Worm (Caenorhabditis elegans) whole organism, L1 larva: Measurements from ENCODE around the gene sea-2.
A peak's percentile ranks its signal among the peaks of the same experiment; 100 is the strongest.

Source experiments
- F16B12.6 ChIP-seq: fragments of 150-350 bp; optimal IDR thresholded peaks from 2 replicates; lab custom pipeline; 2014; ENCODE audit warnings: missing biosample characterization, missing genetic modification characterization
- Y116A8C.19 ChIP-seq: sonication (generic microtip); optimal IDR thresholded peaks from 2 replicates; lab custom pipeline; 2016; ENCODE audit warnings: missing compliant biosample characterization, missing genetic modification characterization, borderline replicate concordance
- blmp-1 ChIP-seq: fragments of 150-350 bp; optimal IDR thresholded peaks from 2 replicates; lab custom pipeline; 2014; ENCODE audit warnings: missing biosample characterization, missing genetic modification characterization
- ceh-63 ChIP-seq: fragments of 200-800 bp; sonication (Bioruptor generic); optimal IDR thresholded peaks from 2 replicates; lab custom pipeline; 2018; ENCODE audit warnings: mild to moderate bottlenecking, missing genetic modification characterization, missing compliant biosample characterization
- ceh-88 ChIP-seq: fragments of 200-800 bp; sonication (Bioruptor generic); IDR thresholded peaks from 2 replicates; pipeline ENCODE4 v1.3.6; 2022; ENCODE audit warnings: missing genetic modification characterization, missing compliant biosample characterization
- ces-1 ChIP-seq: fragments of 150-350 bp; optimal IDR thresholded peaks from 2 replicates; lab custom pipeline; 2014; ENCODE audit warnings: missing biosample characterization, missing genetic modification reagents, missing genetic modification characterization
- dsc-1 ChIP-seq: sonication (generic microtip); optimal IDR thresholded peaks from 2 replicates; lab custom pipeline; 2016; ENCODE audit warnings: mild to moderate bottlenecking, missing genetic modification characterization, missing compliant biosample characterization
- efl-1 ChIP-seq, 4 experiments: fragments of 150-350 bp; optimal IDR thresholded peaks in 3 of 4; peaks in 1 of 4; 1 replicate in 1 of 4; 2 replicates in 3 of 4; lab custom pipeline; 2014; ENCODE audit warnings: missing biosample characterization in 2 of 4, missing genetic modification characterization in 2 of 4, missing genetic modification reagents in 2 of 4
- elt-2 ChIP-seq: sonication (generic microtip); optimal IDR thresholded peaks from 2 replicates; lab custom pipeline; 2016; ENCODE audit warnings: missing genetic modification characterization, mild to moderate bottlenecking, inconsistent platforms, missing compliant biosample characterization, missing genetic modification reagents
- elt-3 ChIP-seq, 6 experiments: fragments of 150-350 bp in 1 of 6; sonication (generic microtip); optimal IDR thresholded peaks; 2 replicates each; lab custom pipeline; 2017 to 2018; ENCODE audit warnings: missing biosample characterization in 6 of 6, missing genetic modification characterization in 6 of 6, inconsistent platforms in 1 of 6
- fos-1 ChIP-seq: fragments of 150-350 bp; optimal IDR thresholded peaks from 2 replicates; lab custom pipeline; 2014; ENCODE audit warnings: missing biosample characterization, missing genetic modification characterization
- grh-1 ChIP-seq: fragments of 200-800 bp; sonication (Bioruptor generic); IDR thresholded peaks from 2 replicates; pipeline ENCODE4 v1.3.6; 2022; ENCODE audit warnings: missing genetic modification reagents, missing genetic modification characterization, missing compliant biosample characterization
- jun-1 ChIP-seq: fragments of 150-350 bp; optimal IDR thresholded peaks from 2 replicates; lab custom pipeline; 2014; ENCODE audit warnings: missing biosample characterization, missing genetic modification reagents, missing genetic modification characterization
- lin-14 ChIP-seq: fragments of 200-800 bp; sonication (Bioruptor generic); optimal IDR thresholded peaks from 2 replicates; lab custom pipeline; 2018; ENCODE audit warnings: mild to moderate bottlenecking, missing genetic modification characterization, moderate library complexity, missing compliant biosample characterization
- lin-35 ChIP-seq, 2 experiments: fragments of 150-350 bp; optimal IDR thresholded peaks; 2 replicates each; lab custom pipeline; 2014; ENCODE audit warnings: missing biosample characterization in 2 of 2, missing genetic modification characterization in 2 of 2, missing genetic modification reagents in 2 of 2
- lir-3 ChIP-seq: sonication (generic microtip); optimal IDR thresholded peaks from 2 replicates; lab custom pipeline; 2016; ENCODE audit warnings: mild to moderate bottlenecking, missing genetic modification characterization, moderate library complexity, missing compliant biosample characterization; ENCODE audit not compliant: poor library complexity
- lsy-2 ChIP-seq, 2 experiments: fragments of 150-350 bp; optimal IDR thresholded peaks; 2 replicates each; lab custom pipeline; 2014; ENCODE audit warnings: missing biosample characterization in 2 of 2, missing genetic modification characterization in 2 of 2
- mab-9 ChIP-seq: fragments of 200-800 bp; sonication (Bioruptor generic); IDR thresholded peaks from 2 replicates; pipeline ENCODE4 v1.3.6; 2022; ENCODE audit warnings: missing genetic modification reagents, missing genetic modification characterization, missing compliant biosample characterization
- nhr-77 ChIP-seq: fragments of 150-350 bp; optimal IDR thresholded peaks from 2 replicates; lab custom pipeline; 2014; ENCODE audit warnings: missing biosample characterization, missing genetic modification characterization
- nhr-84 ChIP-seq: sonication (generic microtip); optimal IDR thresholded peaks from 2 replicates; lab custom pipeline; 2017; ENCODE audit warnings: missing biosample characterization, missing genetic modification characterization
- nhr-85 ChIP-seq: sonication (generic microtip); peaks from one replicate; lab custom pipeline; 2016; ENCODE audit warnings: missing genetic modification characterization, inconsistent platforms, missing compliant biosample characterization
- pag-3 ChIP-seq: sonication (generic microtip); optimal IDR thresholded peaks from 2 replicates; lab custom pipeline; 2017; ENCODE audit warnings: missing genetic modification characterization, mild to moderate bottlenecking, missing compliant biosample characterization, antibody characterized with exemption, borderline replicate concordance; ENCODE audit not compliant: insufficient read depth
- pax-3 ChIP-seq: fragments of 200-800 bp; sonication (Bioruptor generic); optimal IDR thresholded peaks from 2 replicates; lab custom pipeline; 2018; ENCODE audit warnings: mild to moderate bottlenecking, missing genetic modification characterization, moderate library complexity, missing compliant biosample characterization
- rnt-1 ChIP-seq: sonication (generic microtip); optimal IDR thresholded peaks from 2 replicates; lab custom pipeline; 2016; ENCODE audit warnings: mild to moderate bottlenecking, missing genetic modification characterization, moderate library complexity, missing compliant biosample characterization
- skn-1 ChIP-seq: fragments of 150-350 bp; optimal IDR thresholded peaks from 2 replicates; lab custom pipeline; 2014; ENCODE audit warnings: missing biosample characterization, missing genetic modification characterization
- sptf-1 ChIP-seq: fragments of 150-350 bp; optimal IDR thresholded peaks from 2 replicates; lab custom pipeline; 2014; ENCODE audit warnings: missing biosample characterization, missing genetic modification characterization
- sup-37 ChIP-seq: fragments of 200-800 bp; sonication (Bioruptor generic); optimal IDR thresholded peaks from 2 replicates; lab custom pipeline; 2018; ENCODE audit warnings: mild to moderate bottlenecking, missing genetic modification characterization, missing compliant biosample characterization
- tbx-2 ChIP-seq: sonication (generic microtip); optimal IDR thresholded peaks from 2 replicates; lab custom pipeline; 2016; ENCODE audit warnings: missing genetic modification characterization, missing compliant biosample characterization
- tlp-1 ChIP-seq: fragments of 150-350 bp; optimal IDR thresholded peaks from 2 replicates; lab custom pipeline; 2014; ENCODE audit warnings: missing biosample characterization, missing genetic modification characterization
- unc-98 ChIP-seq: fragments of 200-800 bp; sonication (Bioruptor generic); IDR thresholded peaks from 2 replicates; pipeline ENCODE4 v1.3.6; 2022; ENCODE audit warnings: missing genetic modification characterization, missing compliant biosample characterization

sea-2 gene

DNA sequence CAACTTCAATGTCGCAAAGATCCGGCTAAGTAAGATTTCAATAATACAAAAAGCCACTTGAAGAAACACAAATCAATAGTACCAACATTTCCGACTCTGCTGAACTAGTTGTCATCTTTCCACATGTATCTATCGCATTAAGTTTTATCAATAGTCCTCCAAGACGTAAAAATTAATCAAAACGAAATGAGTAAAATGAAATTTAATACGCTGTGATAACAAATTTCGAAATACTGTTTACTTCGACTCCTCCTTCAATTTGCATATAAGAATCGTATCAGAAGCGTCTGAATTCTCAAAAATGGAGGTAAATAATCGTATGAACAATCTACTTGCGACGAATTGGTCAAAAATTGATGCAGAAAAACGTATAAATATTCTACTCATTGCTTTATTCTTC lies 40.5 kb downstream of the sea-2 start:
- no peak for TF ChIP-seq F16B12.6
- peak; percentile 87 for TF ChIP-seq elt-2 (tag; lab: Kevin White, UChicago)

DNA sequence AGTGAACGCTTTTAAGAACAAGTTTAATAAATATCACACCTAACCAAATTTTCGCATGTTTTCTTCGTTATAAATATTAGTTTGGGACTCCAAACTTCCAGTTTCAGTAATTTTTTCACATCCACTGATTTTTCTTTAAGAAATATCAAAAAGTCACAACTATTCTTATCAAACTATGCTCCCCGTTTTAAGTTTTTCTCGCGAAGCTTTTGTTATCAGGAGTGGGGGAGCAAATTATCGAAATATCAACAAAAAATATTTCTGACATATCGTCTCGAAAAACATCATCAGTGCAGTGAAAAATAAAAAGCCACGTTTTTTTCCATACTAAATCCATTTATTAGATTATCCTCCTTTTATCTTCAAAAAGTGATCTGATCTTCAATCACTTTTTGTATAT lies 41.9 kb downstream of the sea-2 start:
- TF ChIP-seq elt-2 (tag; lab: Kevin White, UChicago), result peak; percentile 80
- TF ChIP-seq sup-37 (GFP tag; lab: Kevin White, UChicago), result no peak
- no peak for TF ChIP-seq skn-1

DNA sequence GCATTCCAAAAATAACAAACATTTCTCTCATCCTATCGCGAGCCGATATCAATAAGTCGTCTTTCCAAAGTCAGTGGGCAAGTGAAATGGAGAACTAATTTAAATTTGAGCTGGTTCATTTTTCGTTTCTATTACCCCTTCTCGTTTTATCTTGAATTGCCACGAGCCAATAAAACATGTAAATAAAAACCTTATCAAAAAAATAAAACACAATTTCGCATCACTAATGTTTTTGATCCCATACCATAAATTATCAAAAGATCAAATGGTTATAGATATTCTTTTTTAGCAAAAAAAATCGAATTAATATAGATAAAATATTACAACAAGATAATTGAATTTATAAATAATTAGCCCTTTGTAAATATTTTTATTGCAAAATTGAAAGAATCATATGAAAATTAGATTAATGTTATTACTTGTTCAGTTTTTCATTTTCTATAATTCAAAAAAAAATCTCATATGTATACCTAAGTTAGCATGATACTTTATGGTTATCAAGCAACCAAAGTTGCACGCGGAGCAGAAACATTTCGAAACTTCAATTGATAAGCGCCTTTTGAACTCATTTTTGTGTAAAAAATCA lies 42.6 kb downstream of the sea-2 start, which contains the start of gene Y14H12A.1:
Gene Y14H12A.1 (plus strand): TSS at position 536 of the 586 bp plus-strand sequence.
- TF ChIP-seq elt-2 (tag; lab: Kevin White, UChicago), result peak; percentile 69
- no peak for TF ChIP-seq pag-3 (tag; lab: Kevin White, UChicago)

- no peak for TF ChIP-seq pax-3 (tag; lab: Kevin White, UChicago)
- TF ChIP-seq lir-3 (tag; lab: Kevin White, UChicago), result no peak
- no peak for TF ChIP-seq nhr-84 (tag; lab: Kevin White, UChicago)
- TF ChIP-seq dsc-1 (tag; lab: Kevin White, UChicago), result no peak
- TF ChIP-seq rnt-1, result no peak
- peak; percentile 52 for TF ChIP-seq elt-2 (tag; lab: Kevin White, UChicago)
- TF ChIP-seq, all 84 proteins: peak for 1
Measured at ce11 chrII:3996005-3996404, 45.8 kb downstream of the sea-2 start, which contains the start of gene clc-22. clc-22 (minus strand) TSS chrII:3996075.

DNA sequence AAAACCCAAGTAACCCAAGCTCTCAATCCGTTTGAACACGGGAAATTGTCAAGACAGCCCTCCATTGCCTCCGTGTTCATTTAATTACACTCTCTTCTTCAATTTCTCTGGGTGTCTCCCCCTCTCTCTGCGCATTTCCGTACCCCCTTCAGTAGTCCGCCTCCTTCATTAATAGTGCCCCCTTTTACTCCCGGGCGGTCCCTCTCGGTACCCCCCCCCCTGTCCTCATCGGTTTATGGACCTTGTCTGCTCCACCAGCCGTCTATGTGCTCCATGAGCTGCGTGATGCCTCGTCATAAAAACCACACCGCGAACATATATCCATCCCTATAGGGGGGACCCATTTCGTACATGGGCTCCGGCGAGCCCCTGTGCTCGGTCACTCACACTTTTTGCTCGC lies 49.4 kb downstream of the sea-2 start:
- TF ChIP-seq ceh-88 (GFP tag; lab: Robert Waterston, UW), result no peak
- TF ChIP-seq lin-14 (GFP tag; lab: Kevin White, UChicago), result peak; percentile 9

DNA sequence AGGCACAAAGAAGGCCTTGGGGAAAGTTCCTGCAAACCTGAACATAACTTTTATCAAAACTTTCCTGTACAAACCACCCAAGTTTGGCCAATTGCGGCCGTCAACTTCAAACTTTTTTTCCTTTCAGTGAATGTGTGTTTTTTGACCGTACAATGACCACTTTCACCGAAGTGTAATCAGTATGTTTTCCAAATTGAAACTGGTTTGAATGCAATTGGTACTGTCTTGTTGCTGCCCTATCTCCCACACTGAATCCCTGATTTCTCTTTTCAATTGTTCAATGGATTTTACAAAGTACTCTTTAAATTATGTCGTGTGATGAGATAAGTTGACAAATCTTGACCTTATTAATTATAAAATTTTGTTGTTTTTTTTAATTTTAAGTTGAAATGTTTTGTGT lies 50.3 kb downstream of the sea-2 start:
- no peak for TF ChIP-seq sptf-1 (tag; lab: Kevin White, UChicago)
- peak; percentile 79 for TF ChIP-seq blmp-1
- TF ChIP-seq nhr-84 (tag; lab: Kevin White, UChicago), result no peak
- no peak for TF ChIP-seq mab-9
- TF ChIP-seq unc-98 (GFP tag; lab: Robert Waterston, UW), result no peak
- TF ChIP-seq elt-2 (tag; lab: Kevin White, UChicago), result no peak
- TF ChIP-seq fos-1 (tag; lab: Kevin White, UChicago), result no peak
- TF ChIP-seq lsy-2 (tag; optimal IDR thresholded peaks at IDR 0.05; lab: Kevin White, UChicago), result no peak
- no peak for TF ChIP-seq efl-1 (optimal IDR thresholded peaks at IDR 0.05; lab: Kevin White, UChicago)
- TF ChIP-seq efl-1 (GFP tag; optimal IDR thresholded peaks at IDR 0.05 in 1 of 2; lab: Kevin White, UChicago), result no peak
- no peak for TF ChIP-seq tbx-2 (tag; lab: Kevin White, UChicago)
- TF ChIP-seq grh-1 (GFP tag; lab: Robert Waterston, UW), result 0 out of 2 replicates have a peak, but pooled peaks have one; percentile 28
- TF ChIP-seq tlp-1 (tag; lab: Kevin White, UChicago), result no peak
- no peak for TF ChIP-seq nhr-77 (tag; lab: Kevin White, UChicago)
- TF ChIP-seq sup-37 (GFP tag; lab: Kevin White, UChicago), result no peak
- no peak for TF ChIP-seq lin-35 (GFP tag; optimal IDR thresholded peaks at IDR 0.05; lab: Kevin White, UChicago)
- TF ChIP-seq ces-1 (GFP tag; lab: Kevin White, UChicago), result no peak
- TF ChIP-seq nhr-85 (tag; lab: Kevin White, UChicago), result peak; percentile 61
- TF ChIP-seq elt-3 (tag; optimal IDR thresholded peaks at IDR 0.05; lab: Kevin White, UChicago), result peak in 1 of 6 experiments; percentile 59
- no peak for TF ChIP-seq jun-1

ce11 chrII:4002134-4002533 lies 52.0 kb downstream of the sea-2 start:
- TF ChIP-seq ceh-63 (GFP tag; lab: Kevin White, UChicago), result no peak
- no peak for TF ChIP-seq Y116A8C.19
- TF ChIP-seq lin-14 (GFP tag; lab: Kevin White, UChicago), result peak; percentile 29
- TF ChIP-seq blmp-1, result no peak
- no peak for TF ChIP-seq efl-1 (optimal IDR thresholded peaks at IDR 0.05; lab: Kevin White, UChicago)
- peak in 1 of 2 experiments; percentile 76 for TF ChIP-seq efl-1 (GFP tag; optimal IDR thresholded peaks at IDR 0.05 in 1 of 2; lab: Kevin White, UChicago)
